Worm (Caenorhabditis elegans) whole organism, L1 larva: ENCODE measurements around the gene srd-16.
A peak's percentile ranks its signal among the peaks of the same experiment; 100 is the strongest.

Experiments used
- F16B12.6 ChIP-seq: fragments of 150-350 bp; optimal IDR thresholded peaks from 2 replicates; lab custom pipeline; 2014; ENCODE audit warnings: missing biosample characterization, missing genetic modification characterization
- Y116A8C.19 ChIP-seq: sonication (generic microtip); optimal IDR thresholded peaks from 2 replicates; lab custom pipeline; 2016; ENCODE audit warnings: missing compliant biosample characterization, missing genetic modification characterization, borderline replicate concordance
- aha-1 ChIP-seq: fragments of 150-350 bp; optimal IDR thresholded peaks from 2 replicates; lab custom pipeline; 2014; ENCODE audit warnings: missing biosample characterization, missing genetic modification characterization
- alr-1 ChIP-seq: fragments of 200-800 bp; sonication (Bioruptor generic); optimal IDR thresholded peaks from 2 replicates; lab custom pipeline; 2018; ENCODE audit warnings: borderline replicate concordance, mild to moderate bottlenecking, missing genetic modification characterization, missing compliant biosample characterization
- aly-2 ChIP-seq: fragments of 150-350 bp; optimal IDR thresholded peaks from 2 replicates; lab custom pipeline; 2014; ENCODE audit warnings: missing biosample characterization, missing genetic modification characterization
- ama-1 ChIP-seq: fragments of 150-350 bp; optimal IDR thresholded peaks from 2 replicates; lab custom pipeline; 2014
- blmp-1 ChIP-seq: fragments of 150-350 bp; optimal IDR thresholded peaks from 2 replicates; lab custom pipeline; 2014; ENCODE audit warnings: missing biosample characterization, missing genetic modification characterization
- ceh-82 ChIP-seq, 3 experiments: fragments of 150-350 bp in 1 of 3; sonication (generic microtip) in 2 of 3; optimal IDR thresholded peaks; 2 replicates each; lab custom pipeline; 2014 to 2017; ENCODE audit warnings: missing biosample characterization in 3 of 3, missing genetic modification characterization in 3 of 3
- ceh-88 ChIP-seq: fragments of 200-800 bp; sonication (Bioruptor generic); IDR thresholded peaks from 2 replicates; pipeline ENCODE4 v1.3.6; 2022; ENCODE audit warnings: missing genetic modification characterization, missing compliant biosample characterization
- ces-1 ChIP-seq: fragments of 150-350 bp; optimal IDR thresholded peaks from 2 replicates; lab custom pipeline; 2014; ENCODE audit warnings: missing biosample characterization, missing genetic modification reagents, missing genetic modification characterization
- dsc-1 ChIP-seq: sonication (generic microtip); optimal IDR thresholded peaks from 2 replicates; lab custom pipeline; 2016; ENCODE audit warnings: mild to moderate bottlenecking, missing genetic modification characterization, missing compliant biosample characterization
- efl-1 ChIP-seq, 4 experiments: fragments of 150-350 bp; optimal IDR thresholded peaks in 3 of 4; peaks in 1 of 4; 1 replicate in 1 of 4; 2 replicates in 3 of 4; lab custom pipeline; 2014; ENCODE audit warnings: missing biosample characterization in 2 of 4, missing genetic modification characterization in 2 of 4, missing genetic modification reagents in 2 of 4
- efl-3 ChIP-seq: fragments of 200-800 bp; sonication (Bioruptor generic); optimal IDR thresholded peaks from 2 replicates; lab custom pipeline; 2018; ENCODE audit warnings: mild to moderate bottlenecking, missing genetic modification characterization, missing compliant biosample characterization
- elt-2 ChIP-seq: sonication (generic microtip); optimal IDR thresholded peaks from 2 replicates; lab custom pipeline; 2016; ENCODE audit warnings: missing genetic modification characterization, mild to moderate bottlenecking, inconsistent platforms, missing compliant biosample characterization, missing genetic modification reagents
- ets-5 ChIP-seq: fragments of 200-800 bp; sonication (Bioruptor generic); IDR thresholded peaks from 2 replicates; pipeline ENCODE4 v1.3.6; 2022; ENCODE audit warnings: missing genetic modification characterization, missing compliant biosample characterization
- fkh-10 ChIP-seq: sonication (generic microtip); optimal IDR thresholded peaks from 2 replicates; lab custom pipeline; 2017; ENCODE audit warnings: missing biosample characterization, missing genetic modification reagents, missing genetic modification characterization
- fkh-4 ChIP-seq: sonication (generic microtip); optimal IDR thresholded peaks from 2 replicates; lab custom pipeline; 2016; ENCODE audit warnings: missing compliant biosample characterization, missing genetic modification characterization, borderline replicate concordance
- fos-1 ChIP-seq: fragments of 150-350 bp; optimal IDR thresholded peaks from 2 replicates; lab custom pipeline; 2014; ENCODE audit warnings: missing biosample characterization, missing genetic modification characterization
- hlh-17 ChIP-seq: fragments of 200-800 bp; sonication (Bioruptor generic); optimal IDR thresholded peaks from 2 replicates; lab custom pipeline; 2018; ENCODE audit warnings: missing genetic modification characterization, mild to moderate bottlenecking, missing compliant biosample characterization, moderate library complexity, borderline replicate concordance
- hpl-2 ChIP-seq: fragments of 150-350 bp; optimal IDR thresholded peaks from 2 replicates; lab custom pipeline; 2014; ENCODE audit warnings: missing biosample characterization, missing genetic modification reagents, missing genetic modification characterization
- irx-1 ChIP-seq: sonication (generic microtip); optimal IDR thresholded peaks from 2 replicates; lab custom pipeline; 2016; ENCODE audit warnings: missing genetic modification characterization, missing compliant biosample characterization
- isw-1 ChIP-seq: fragments of 200-800 bp; sonication (Bioruptor generic); IDR thresholded peaks from 2 replicates; pipeline ENCODE4 v1.3.6; 2022; ENCODE audit warnings: missing genetic modification characterization, missing compliant biosample characterization
- lin-13 ChIP-seq: fragments of 150-350 bp; optimal IDR thresholded peaks from 2 replicates; lab custom pipeline; 2014; ENCODE audit warnings: missing biosample characterization, missing genetic modification reagents, missing genetic modification characterization
- lin-14 ChIP-seq: fragments of 200-800 bp; sonication (Bioruptor generic); optimal IDR thresholded peaks from 2 replicates; lab custom pipeline; 2018; ENCODE audit warnings: mild to moderate bottlenecking, missing genetic modification characterization, moderate library complexity, missing compliant biosample characterization
- lin-15B ChIP-seq: fragments of 150-350 bp; sonication (generic microtip); optimal IDR thresholded peaks from 3 replicates; lab custom pipeline; 2014; ENCODE audit warnings: missing biosample characterization, missing genetic modification characterization
- lin-35 ChIP-seq, 2 experiments: fragments of 150-350 bp; optimal IDR thresholded peaks; 2 replicates each; lab custom pipeline; 2014; ENCODE audit warnings: missing biosample characterization in 2 of 2, missing genetic modification characterization in 2 of 2, missing genetic modification reagents in 2 of 2
- lin-39 ChIP-seq: fragments of 150-350 bp; optimal IDR thresholded peaks from 2 replicates; lab custom pipeline; 2014; ENCODE audit warnings: missing biosample characterization, missing genetic modification reagents, missing genetic modification characterization
- lir-3 ChIP-seq: sonication (generic microtip); optimal IDR thresholded peaks from 2 replicates; lab custom pipeline; 2016; ENCODE audit warnings: mild to moderate bottlenecking, missing genetic modification characterization, moderate library complexity, missing compliant biosample characterization; ENCODE audit not compliant: poor library complexity
- mab-9 ChIP-seq: fragments of 200-800 bp; sonication (Bioruptor generic); IDR thresholded peaks from 2 replicates; pipeline ENCODE4 v1.3.6; 2022; ENCODE audit warnings: missing genetic modification reagents, missing genetic modification characterization, missing compliant biosample characterization
- mef-2 ChIP-seq: fragments of 150-350 bp; optimal IDR thresholded peaks from 2 replicates; lab custom pipeline; 2014; ENCODE audit warnings: missing biosample characterization, missing genetic modification characterization
- mep-1 ChIP-seq: fragments of 150-350 bp; optimal IDR thresholded peaks from 2 replicates; lab custom pipeline; 2014; ENCODE audit warnings: missing biosample characterization, missing genetic modification characterization
- nhr-20 ChIP-seq: sonication (generic microtip); optimal IDR thresholded peaks from 2 replicates; lab custom pipeline; 2016; ENCODE audit warnings: mild to moderate bottlenecking, missing genetic modification characterization, missing compliant biosample characterization
- nhr-77 ChIP-seq: fragments of 150-350 bp; optimal IDR thresholded peaks from 2 replicates; lab custom pipeline; 2014; ENCODE audit warnings: missing biosample characterization, missing genetic modification characterization
- nhr-84 ChIP-seq: sonication (generic microtip); optimal IDR thresholded peaks from 2 replicates; lab custom pipeline; 2017; ENCODE audit warnings: missing biosample characterization, missing genetic modification characterization
- nhr-85 ChIP-seq: sonication (generic microtip); peaks from one replicate; lab custom pipeline; 2016; ENCODE audit warnings: missing genetic modification characterization, inconsistent platforms, missing compliant biosample characterization
- pag-3 ChIP-seq: sonication (generic microtip); optimal IDR thresholded peaks from 2 replicates; lab custom pipeline; 2017; ENCODE audit warnings: missing genetic modification characterization, mild to moderate bottlenecking, missing compliant biosample characterization, antibody characterized with exemption, borderline replicate concordance; ENCODE audit not compliant: insufficient read depth
- pqm-1 ChIP-seq: sonication (generic microtip); optimal IDR thresholded peaks from 3 replicates; lab custom pipeline; 2017; ENCODE audit warnings: missing biosample characterization, missing genetic modification characterization
- skn-1 ChIP-seq: fragments of 150-350 bp; optimal IDR thresholded peaks from 2 replicates; lab custom pipeline; 2014; ENCODE audit warnings: missing biosample characterization, missing genetic modification characterization
- sptf-1 ChIP-seq: fragments of 150-350 bp; optimal IDR thresholded peaks from 2 replicates; lab custom pipeline; 2014; ENCODE audit warnings: missing biosample characterization, missing genetic modification characterization
- unc-130 ChIP-seq: fragments of 150-350 bp; optimal IDR thresholded peaks from 2 replicates; lab custom pipeline; 2017; ENCODE audit warnings: missing biosample characterization, missing genetic modification characterization, inconsistent platforms
- unc-62 ChIP-seq: fragments of 150-350 bp; optimal IDR thresholded peaks from 2 replicates; lab custom pipeline; 2014; ENCODE audit warnings: missing biosample characterization, missing genetic modification reagents, missing genetic modification characterization
- unc-98 ChIP-seq: fragments of 200-800 bp; sonication (Bioruptor generic); IDR thresholded peaks from 2 replicates; pipeline ENCODE4 v1.3.6; 2022; ENCODE audit warnings: missing genetic modification characterization, missing compliant biosample characterization
- vab-15 ChIP-seq: sonication (generic microtip); optimal IDR thresholded peaks from 2 replicates; lab custom pipeline; 2017; ENCODE audit warnings: missing genotype, mild to moderate bottlenecking, missing genetic modification characterization, missing compliant biosample characterization
- zip-4 ChIP-seq: fragments of 200-800 bp; sonication (Bioruptor generic); optimal IDR thresholded peaks from 2 replicates; lab custom pipeline; 2018; ENCODE audit warnings: mild to moderate bottlenecking, missing genetic modification characterization, moderate library complexity, missing compliant biosample characterization
- ztf-11 ChIP-seq, 2 experiments: sonication (generic microtip); optimal IDR thresholded peaks; 2 replicates each; lab custom pipeline; 2016 to 2017; ENCODE audit warnings: missing genetic modification characterization in 2 of 2, missing biosample characterization in 1 of 2, missing compliant biosample characterization in 1 of 2
- ztf-4 ChIP-seq: fragments of 150-350 bp; optimal IDR thresholded peaks from 2 replicates; lab custom pipeline; 2014; ENCODE audit warnings: missing biosample characterization, missing genetic modification characterization

Gene srd-16

DNA sequence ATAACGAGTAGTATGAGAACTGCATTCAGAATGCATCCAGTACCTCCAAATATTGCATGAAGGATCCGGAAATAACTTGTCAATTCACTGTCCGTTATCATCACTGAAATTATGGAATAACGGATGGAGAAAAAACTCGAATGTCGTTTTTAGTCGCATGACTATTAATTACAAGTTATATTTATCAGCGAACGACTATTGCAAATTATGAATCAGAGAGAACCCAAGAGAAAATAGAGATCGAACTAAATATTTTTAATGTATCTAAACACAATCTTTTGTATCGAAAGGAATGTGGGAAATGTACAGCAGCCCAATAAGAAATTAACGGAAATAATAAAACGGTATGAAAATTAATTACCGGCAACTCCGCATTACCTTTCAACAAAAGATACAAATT lies at the start of gene srd-16:
TSS of gene srd-16 (minus strand) at position 101 of the 400 bp plus-strand sequence.
- TF ChIP-seq elt-2 (tag; lab: Kevin White, UChicago), result no peak
- TF ChIP-seq lin-14 (GFP tag; lab: Kevin White, UChicago), result no peak
- no peak for TF ChIP-seq ets-5
- TF ChIP-seq aha-1 (tag; lab: Kevin White, UChicago), result no peak
- no peak for TF ChIP-seq blmp-1
- no peak for TF ChIP-seq ztf-4 (tag; lab: Kevin White, UChicago)
- TF ChIP-seq lin-13 (GFP tag; lab: Kevin White, UChicago), result no peak
- TF ChIP-seq nhr-20 (tag; lab: Kevin White, UChicago), result no peak
- TF ChIP-seq ceh-88, result no peak
- no peak for TF ChIP-seq hlh-17 (GFP tag; lab: Kevin White, UChicago)
- TF ChIP-seq dsc-1 (tag; lab: Kevin White, UChicago), result no peak
- TF ChIP-seq pag-3 (tag; lab: Kevin White, UChicago), result no peak
- no peak for TF ChIP-seq pqm-1 (tag; lab: Kevin White, UChicago)
- TF ChIP-seq F16B12.6 (tag; lab: Kevin White, UChicago), result no peak
- TF ChIP-seq lin-15B (tag; lab: Kevin White, UChicago), result no peak
- TF ChIP-seq ceh-82 (tag; optimal IDR thresholded peaks at IDR 0.05; lab: Kevin White, UChicago), result no peak
- no peak for TF ChIP-seq unc-98 (GFP tag; lab: Robert Waterston, UW)
- no peak for TF ChIP-seq irx-1 (tag; lab: Kevin White, UChicago)
- TF ChIP-seq lin-39 (tag; lab: Kevin White, UChicago), result no peak

- TF ChIP-seq unc-98 (GFP tag; lab: Robert Waterston, UW) (no peak), hpl-2 (no peak), lin-14 (GFP tag; lab: Kevin White, UChicago) (no peak), mab-9 (GFP tag; lab: Robert Waterston, UW) (no peak), zip-4 (no peak), hlh-17 (GFP tag; lab: Kevin White, UChicago) (no peak), aha-1 (tag; lab: Kevin White, UChicago) (no peak), ama-1 (lab: Kevin White, UChicago) (no peak), fkh-4 (tag; lab: Kevin White, UChicago) (no peak), skn-1 (tag; lab: Kevin White, UChicago) (no peak), nhr-84 (tag; lab: Kevin White, UChicago) (no peak), fos-1 (no peak)
Observed at ce11 chrV:5943167-5943566, 43.3 kb upstream of the srd-16 start, which contains the start of gene pst-1. pst-1 (plus strand) TSS chrV:5943467.

- peak; percentile 99 to 100 for TF ChIP-seq lin-35 (GFP tag; optimal IDR thresholded peaks at IDR 0.05; lab: Kevin White, UChicago)
- TF ChIP-seq pag-3 (tag; lab: Kevin White, UChicago), result no peak
- no peak for TF ChIP-seq sptf-1 (tag; lab: Kevin White, UChicago)
- TF ChIP-seq lin-39 (tag; lab: Kevin White, UChicago), result peak; percentile 62
- TF ChIP-seq ceh-88, result no peak
- peak; percentile 49 for TF ChIP-seq nhr-20 (tag; lab: Kevin White, UChicago)
- no peak for TF ChIP-seq nhr-77
- TF ChIP-seq ztf-4 (tag; lab: Kevin White, UChicago), result no peak
- peak; percentile 57 to 73 (median 59) for TF ChIP-seq ceh-82 (tag; optimal IDR thresholded peaks at IDR 0.05; lab: Kevin White, UChicago)
- TF ChIP-seq vab-15, result peak; percentile 25
- no peak for TF ChIP-seq unc-130
- no peak for TF ChIP-seq ets-5
- no peak for TF ChIP-seq mef-2 (tag; lab: Kevin White, UChicago)
- TF ChIP-seq unc-62, result no peak
- no peak for TF ChIP-seq alr-1 (tag; lab: Kevin White, UChicago)
- TF ChIP-seq lir-3, result peak; percentile 11
- TF ChIP-seq aha-1 (tag; lab: Kevin White, UChicago), result no peak
- TF ChIP-seq hlh-17 (GFP tag; lab: Kevin White, UChicago), result no peak
- TF ChIP-seq efl-3 (GFP tag; lab: Kevin White, UChicago), result no peak
- TF ChIP-seq mep-1 (tag; lab: Kevin White, UChicago), result peak; percentile 67
- TF ChIP-seq isw-1, result peak; percentile 42
- no peak for TF ChIP-seq ces-1 (GFP tag; lab: Kevin White, UChicago)
- no peak for TF ChIP-seq elt-2 (tag; lab: Kevin White, UChicago)
- no peak for TF ChIP-seq ztf-11 (tag; optimal IDR thresholded peaks at IDR 0.05; lab: Kevin White, UChicago)
- TF ChIP-seq Y116A8C.19 (tag; lab: Kevin White, UChicago), result no peak
- peak; percentile 99 to 100 for TF ChIP-seq efl-1 (optimal IDR thresholded peaks at IDR 0.05; lab: Kevin White, UChicago)
- peak; percentile 100 for TF ChIP-seq efl-1 (GFP tag; optimal IDR thresholded peaks at IDR 0.05 in 1 of 2; lab: Kevin White, UChicago)
- peak; percentile 69 for TF ChIP-seq aly-2 (tag; lab: Kevin White, UChicago)
- TF ChIP-seq fkh-10 (GFP tag; lab: Kevin White, UChicago), result no peak
- peak; percentile 72 for TF ChIP-seq dsc-1 (tag; lab: Kevin White, UChicago)
- TF ChIP-seq nhr-85 (tag; lab: Kevin White, UChicago), result peak; percentile 79
Observed at ce11 chrV:5939503-5940072, 39.7 kb upstream of the srd-16 start, which contains the start of gene syf-3. syf-3 (plus strand) TSS chrV:5940022.
